Worm (Caenorhabditis elegans): ENCODE data around the gene fbxb-40.

DNA sequence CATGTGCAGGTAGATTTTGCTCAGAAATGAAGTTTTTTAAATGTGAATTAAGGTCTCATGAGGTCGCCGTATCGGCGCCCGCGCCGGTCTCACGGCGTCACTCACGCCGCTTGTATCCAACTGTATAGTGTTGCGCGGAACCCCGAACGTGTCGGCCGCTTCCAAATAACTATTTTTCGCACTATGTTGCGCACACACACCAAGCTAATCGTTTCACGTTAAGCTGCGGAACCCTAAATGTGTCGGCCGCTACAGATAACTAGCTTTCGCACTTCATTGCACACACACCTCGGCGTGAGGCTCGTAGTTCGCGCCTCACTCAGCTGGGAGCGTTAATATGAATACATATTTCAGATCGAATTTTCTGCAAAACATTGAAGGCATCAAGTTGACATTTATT is 2.8 kb downstream of the fbxb-40 start:
- TF ChIP-seq cog-1 (tag; optimal IDR thresholded peaks at IDR 0.05) (no peak), flt-1 (GFP tag; IDR thresholded peaks at IDR 0.05) (no peak), tab-1 (GFP tag; IDR thresholded peaks at IDR 0.05) (no peak), med-1 (GFP tag; optimal IDR thresholded peaks at IDR 0.05; ENCODE audit: insufficient read depth) (no peak)

Measured in whole organism, midembryonic.